Worm (Caenorhabditis elegans) whole organism, late embryonic: ENCODE data around the gene romo-1.

Experiments used
- C38D4.7 ChIP-seq: fragments of 200-800 bp; sonication (Bioruptor generic); optimal IDR thresholded peaks from 2 replicates; lab custom pipeline; 2018; ENCODE audit warnings: mild to moderate bottlenecking, missing genetic modification characterization, moderate library complexity, missing compliant biosample characterization
- F13H6.1 ChIP-seq: sonication (generic microtip); optimal IDR thresholded peaks from 2 replicates; lab custom pipeline; 2016; ENCODE audit warnings: missing genetic modification characterization, missing compliant biosample characterization
- K02D7.2 ChIP-seq: sonication (generic microtip); optimal IDR thresholded peaks from 2 replicates; lab custom pipeline; 2017; ENCODE audit warnings: mild to moderate bottlenecking, missing genetic modification characterization, missing compliant biosample characterization
- Y22D7AL.16 ChIP-seq: sonication (generic microtip); optimal IDR thresholded peaks from 2 replicates; lab custom pipeline; 2016; ENCODE audit warnings: missing genetic modification characterization, missing compliant biosample characterization
- ahr-1 ChIP-seq: sonication (generic microtip); optimal IDR thresholded peaks from 2 replicates; lab custom pipeline; 2016; ENCODE audit warnings: missing genetic modification characterization, missing compliant biosample characterization
- ceh-18 ChIP-seq: sonication (generic microtip); optimal IDR thresholded peaks from 2 replicates; lab custom pipeline; 2016; ENCODE audit warnings: missing genetic modification characterization, missing compliant biosample characterization
- ceh-19 ChIP-seq: fragments of 200-800 bp; sonication (Bioruptor generic); optimal IDR thresholded peaks from 2 replicates; lab custom pipeline; 2018; ENCODE audit warnings: mild to moderate bottlenecking, missing genetic modification characterization, missing compliant biosample characterization
- ceh-2 ChIP-seq: sonication (generic microtip); optimal IDR thresholded peaks from 2 replicates; lab custom pipeline; 2016; ENCODE audit warnings: missing genotype, missing genetic modification characterization, missing compliant biosample characterization
- ceh-30 ChIP-seq: fragments of 150-350 bp; optimal IDR thresholded peaks from 2 replicates; lab custom pipeline; 2014; ENCODE audit warnings: missing biosample characterization, missing genetic modification characterization
- ceh-31 ChIP-seq: sonication (generic microtip); optimal IDR thresholded peaks from 2 replicates; lab custom pipeline; 2016; ENCODE audit warnings: missing genetic modification characterization, missing compliant biosample characterization
- ceh-45 ChIP-seq: fragments of 200-800 bp; sonication (Bioruptor generic); IDR thresholded peaks from 2 replicates; pipeline ENCODE4 v1.3.6; 2022; ENCODE audit warnings: missing genetic modification reagents, missing genetic modification characterization, missing compliant biosample characterization
- ceh-9 ChIP-seq: sonication (generic microtip); optimal IDR thresholded peaks from 2 replicates; lab custom pipeline; 2016; ENCODE audit warnings: mild to moderate bottlenecking, missing genetic modification characterization, inconsistent platforms, missing compliant biosample characterization
- che-1 ChIP-seq: sonication (generic microtip); optimal IDR thresholded peaks from 2 replicates; lab custom pipeline; 2016; ENCODE audit warnings: mild to moderate bottlenecking, missing genetic modification characterization, missing compliant biosample characterization
- dmd-4 ChIP-seq: sonication (generic microtip); optimal IDR thresholded peaks from 2 replicates; lab custom pipeline; 2016; ENCODE audit warnings: borderline replicate concordance, missing genetic modification characterization, missing compliant biosample characterization
- dve-1 ChIP-seq: sonication (generic microtip); optimal IDR thresholded peaks from 2 replicates; lab custom pipeline; 2017; ENCODE audit warnings: antibody characterized with exemption, mild to moderate bottlenecking, missing genetic modification characterization, missing compliant biosample characterization
- elt-2 ChIP-seq: sonication (generic microtip); optimal IDR thresholded peaks from 2 replicates; lab custom pipeline; 2016; ENCODE audit warnings: missing genetic modification reagents, missing genetic modification characterization, missing compliant biosample characterization
- elt-4 ChIP-seq: sonication (generic microtip); optimal IDR thresholded peaks from 2 replicates; lab custom pipeline; 2016; ENCODE audit warnings: missing genetic modification characterization, missing compliant biosample characterization
- ets-4 ChIP-seq: sonication (generic microtip); optimal IDR thresholded peaks from 2 replicates; lab custom pipeline; 2016; ENCODE audit warnings: missing genetic modification characterization, missing compliant biosample characterization
- eyg-1 ChIP-seq: sonication (generic microtip); optimal IDR thresholded peaks from 2 replicates; lab custom pipeline; 2016; ENCODE audit warnings: missing genotype, missing genetic modification characterization, missing compliant biosample characterization
- fax-1 ChIP-seq: sonication (generic microtip); optimal IDR thresholded peaks from 2 replicates; lab custom pipeline; 2016; ENCODE audit warnings: missing genotype, missing genetic modification characterization, missing compliant biosample characterization
- fkh-10 ChIP-seq: fragments of 150-350 bp; optimal IDR thresholded peaks from 2 replicates; lab custom pipeline; 2014; ENCODE audit warnings: missing biosample characterization, missing genetic modification reagents, missing genetic modification characterization
- fkh-6 ChIP-seq: sonication (generic microtip); optimal IDR thresholded peaks from 2 replicates; lab custom pipeline; 2016; ENCODE audit warnings: missing genetic modification characterization, missing compliant biosample characterization
- gmeb-2 ChIP-seq: sonication (generic microtip); optimal IDR thresholded peaks from 2 replicates; lab custom pipeline; 2016; ENCODE audit warnings: missing genetic modification characterization, inconsistent platforms, missing compliant biosample characterization
- hlh-8 ChIP-seq: sonication (generic microtip); optimal IDR thresholded peaks from 2 replicates; lab custom pipeline; 2016; ENCODE audit warnings: missing genotype, missing genetic modification characterization, missing compliant biosample characterization
- madf-2 ChIP-seq: sonication (generic microtip); optimal IDR thresholded peaks from 2 replicates; lab custom pipeline; 2017; ENCODE audit warnings: missing genetic modification characterization, missing compliant biosample characterization
- nfya-1 ChIP-seq: sonication (generic microtip); optimal IDR thresholded peaks from 2 replicates; lab custom pipeline; 2017; ENCODE audit warnings: missing genetic modification characterization, mild to moderate bottlenecking, missing compliant biosample characterization, antibody characterized with exemption, moderate library complexity
- odd-2 ChIP-seq: sonication (generic microtip); optimal IDR thresholded peaks from 2 replicates; lab custom pipeline; 2017; ENCODE audit warnings: antibody characterized with exemption, mild to moderate bottlenecking, missing genetic modification characterization, missing compliant biosample characterization
- pax-1 ChIP-seq: fragments of 150-350 bp; optimal IDR thresholded peaks from 2 replicates; lab custom pipeline; 2014; ENCODE audit warnings: missing biosample characterization, missing genetic modification characterization
- pha-2 ChIP-seq: sonication (generic microtip); optimal IDR thresholded peaks from 2 replicates; lab custom pipeline; 2017; ENCODE audit warnings: mild to moderate bottlenecking, missing genetic modification characterization, missing compliant biosample characterization
- pqm-1 ChIP-seq: sonication (generic microtip); optimal IDR thresholded peaks from 2 replicates; lab custom pipeline; 2016; ENCODE audit warnings: missing genetic modification characterization, missing compliant biosample characterization
- pros-1 ChIP-seq: fragments of 150-350 bp; optimal IDR thresholded peaks from 2 replicates; lab custom pipeline; 2014; ENCODE audit warnings: missing biosample characterization, missing genetic modification reagents, missing genetic modification characterization
- ref-2 ChIP-seq: sonication (generic microtip); optimal IDR thresholded peaks from 2 replicates; lab custom pipeline; 2016; ENCODE audit warnings: missing genetic modification characterization, missing compliant biosample characterization
- rnt-1 ChIP-seq: sonication (generic microtip); optimal IDR thresholded peaks from 2 replicates; lab custom pipeline; 2016; ENCODE audit warnings: missing genetic modification characterization, missing compliant biosample characterization
- sdc-2 ChIP-seq: sonication (generic microtip); optimal IDR thresholded peaks from 2 replicates; lab custom pipeline; 2016; ENCODE audit warnings: missing genotype, missing genetic modification characterization, missing compliant biosample characterization
- syd-9 ChIP-seq: sonication (generic microtip); optimal IDR thresholded peaks from 2 replicates; lab custom pipeline; 2016; ENCODE audit warnings: mild to moderate bottlenecking, missing genetic modification characterization, moderate library complexity, missing compliant biosample characterization
- tbx-2 ChIP-seq: sonication (generic microtip); optimal IDR thresholded peaks from 2 replicates; lab custom pipeline; 2016; ENCODE audit warnings: missing genetic modification characterization, missing compliant biosample characterization
- tbx-7 ChIP-seq: sonication (generic microtip); optimal IDR thresholded peaks from 2 replicates; lab custom pipeline; 2016; ENCODE audit warnings: missing genotype, missing genetic modification characterization, missing compliant biosample characterization
- ttx-3 ChIP-seq: sonication (generic microtip); optimal IDR thresholded peaks from 2 replicates; lab custom pipeline; 2016; ENCODE audit warnings: missing genetic modification reagents, missing genetic modification characterization, missing compliant biosample characterization
- unc-42 ChIP-seq: sonication (generic microtip); optimal IDR thresholded peaks from 2 replicates; lab custom pipeline; 2016; ENCODE audit warnings: missing genotype, missing genetic modification characterization, missing compliant biosample characterization
- unc-55 ChIP-seq: sonication (generic microtip); optimal IDR thresholded peaks from 2 replicates; lab custom pipeline; 2017; ENCODE audit warnings: missing biosample characterization, missing genetic modification reagents, missing genetic modification characterization
- zip-5 ChIP-seq: sonication (generic microtip); optimal IDR thresholded peaks from 2 replicates; lab custom pipeline; 2016; ENCODE audit warnings: missing genetic modification characterization, missing compliant biosample characterization
- ztf-16 ChIP-seq: sonication (generic microtip); optimal IDR thresholded peaks from 2 replicates; lab custom pipeline; 2017; ENCODE audit warnings: missing genetic modification characterization, missing compliant biosample characterization

Gene romo-1

DNA sequence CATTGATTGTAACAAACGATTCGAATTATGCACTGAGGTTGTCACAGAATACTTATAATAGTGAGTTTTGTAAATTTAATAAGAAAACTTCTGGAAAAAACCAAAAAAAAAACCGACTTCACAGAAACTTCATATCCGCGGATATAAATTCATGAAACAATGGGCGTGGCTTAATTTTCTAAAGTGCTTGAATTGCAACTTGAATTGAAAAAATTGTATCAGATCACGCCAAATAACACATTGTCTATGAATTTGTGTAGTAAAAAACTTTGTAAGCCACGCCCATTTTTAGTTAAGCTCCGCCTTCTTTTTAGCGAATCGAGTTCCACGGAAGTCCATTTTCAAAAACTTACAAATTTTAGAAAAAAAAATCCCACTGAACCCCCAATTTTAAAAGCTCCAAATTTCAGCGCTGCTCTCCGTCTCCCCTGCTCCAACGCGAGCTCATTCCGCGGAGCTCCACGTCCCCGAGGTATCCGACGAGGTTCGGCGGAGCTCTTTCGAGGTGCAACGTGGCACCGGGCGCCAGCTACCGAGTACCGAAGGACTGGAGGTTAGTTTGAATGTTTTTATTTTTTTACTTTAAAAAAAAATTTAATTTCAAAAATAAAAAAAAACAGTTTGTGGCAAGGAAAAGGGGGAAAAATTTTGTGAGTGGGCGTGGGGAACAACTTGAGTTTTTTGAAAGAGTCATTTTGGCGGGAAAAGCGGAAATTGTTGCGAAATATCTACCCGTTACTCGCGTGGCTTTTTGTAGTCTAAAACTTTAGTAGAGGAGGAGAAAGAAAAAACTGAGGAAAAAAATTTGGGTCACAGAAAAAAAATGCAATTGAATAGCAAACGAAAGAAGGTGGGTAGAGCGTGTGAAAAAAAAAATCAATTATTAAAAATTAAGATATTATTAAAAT lies 41.8 kb upstream of the romo-1 start:
- TF ChIP-seq tbx-2 (tag; lab: Kevin White, UChicago) (peak; percentile 2), ceh-18 (tag; lab: Kevin White, UChicago) (no peak), Y22D7AL.16 (tag; lab: Kevin White, UChicago) (no peak), elt-2 (tag; lab: Kevin White, UChicago) (peak; percentile 5), odd-2 (tag; lab: Kevin White, UChicago) (no peak), rnt-1 (tag; lab: Kevin White, UChicago) (no peak), ztf-16 (tag; lab: Kevin White, UChicago) (no peak), fkh-10 (GFP tag; lab: Kevin White, UChicago) (no peak), ceh-19 (GFP tag; lab: Kevin White, UChicago) (no peak), che-1 (tag; lab: Kevin White, UChicago) (no peak), syd-9 (tag; lab: Kevin White, UChicago) (no peak), ets-4 (no peak), ceh-31 (tag; lab: Kevin White, UChicago) (no peak), zip-5 (tag; lab: Kevin White, UChicago) (peak; percentile 34), F13H6.1 (tag; lab: Kevin White, UChicago) (no peak), pha-2 (tag; lab: Kevin White, UChicago) (no peak), madf-2 (tag; lab: Kevin White, UChicago) (no peak), C38D4.7 (no peak), tbx-7 (tag; lab: Kevin White, UChicago) (no peak), gmeb-2 (tag; lab: Kevin White, UChicago) (no peak), nfya-1 (no peak)

ce11 chrII:13278716-13279115 lies 41.0 kb upstream of the romo-1 start:
- TF ChIP-seq ceh-45 (GFP tag; lab: Robert Waterston, UW) = 0 out of 2 replicates have a peak, but pooled peaks have one; percentile 7
- no peak for TF ChIP-seq ceh-30 (tag; lab: Kevin White, UChicago)

- peak; percentile 37 for TF ChIP-seq dmd-4
- no peak for TF ChIP-seq eyg-1 (tag; lab: Kevin White, UChicago)
Observed at ce11 chrII:13278214-13278613, 40.5 kb upstream of the romo-1 start.

ce11 chrII:13270776-13271175 lies 33.1 kb upstream of the romo-1 start, which contains the start of gene Y48C3A.5:
Y48C3A.5 (plus strand) TSS chrII:13271076.
- TF ChIP-seq ref-2 (tag; lab: Kevin White, UChicago) (no peak), ceh-19 (GFP tag; lab: Kevin White, UChicago) (no peak), fax-1 (tag; lab: Kevin White, UChicago) (no peak), pros-1 (no peak), ttx-3 (tag; lab: Kevin White, UChicago) (no peak), ceh-2 (no peak), hlh-8 (tag; lab: Kevin White, UChicago) (no peak)

- no peak for TF ChIP-seq ahr-1
Observed at ce11 chrII:13267305-13267704, 29.6 kb upstream of the romo-1 start.

DNA sequence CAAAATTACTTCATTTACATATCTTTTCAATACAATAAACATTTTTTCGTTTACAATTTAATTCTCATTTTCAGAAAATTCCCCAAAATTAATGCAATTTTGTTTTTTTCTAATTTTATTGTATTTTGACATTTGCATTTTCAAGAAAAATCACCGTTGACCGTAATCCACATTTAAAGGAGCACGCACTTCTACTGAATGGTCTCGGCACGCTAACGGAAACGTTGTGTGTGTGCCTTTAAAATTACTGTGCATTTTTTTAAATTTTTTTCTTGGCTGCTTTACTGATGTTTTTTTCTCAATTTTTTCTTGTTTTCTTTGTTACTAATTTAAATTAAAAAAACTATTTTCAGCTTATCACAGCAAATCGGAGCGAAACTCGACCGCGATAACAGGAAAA lies 22.8 kb upstream of the romo-1 start:
- no peak for TF ChIP-seq rnt-1 (tag; lab: Kevin White, UChicago)
- TF ChIP-seq sdc-2 (tag; lab: Kevin White, UChicago) = no peak
- TF ChIP-seq K02D7.2 (tag; lab: Kevin White, UChicago) = no peak
- no peak for TF ChIP-seq pqm-1
- no peak for TF ChIP-seq pax-1 (tag; lab: Kevin White, UChicago)
- no peak for TF ChIP-seq C38D4.7
- TF ChIP-seq ceh-30 (tag; lab: Kevin White, UChicago) = no peak
- no peak for TF ChIP-seq ttx-3 (tag; lab: Kevin White, UChicago)
- TF ChIP-seq fkh-6 (tag; lab: Kevin White, UChicago) = no peak
- no peak for TF ChIP-seq unc-55 (GFP tag; lab: Kevin White, UChicago)
- TF ChIP-seq ceh-9 = no peak
- no peak for TF ChIP-seq elt-4 (tag; lab: Kevin White, UChicago)
- no peak for TF ChIP-seq odd-2 (tag; lab: Kevin White, UChicago)
- no peak for TF ChIP-seq unc-42 (tag; lab: Kevin White, UChicago)
- TF ChIP-seq pros-1 = no peak
- TF ChIP-seq ztf-16 (tag; lab: Kevin White, UChicago) = no peak
- no peak for TF ChIP-seq ceh-31 (tag; lab: Kevin White, UChicago)
- TF ChIP-seq dve-1 (tag; lab: Kevin White, UChicago) = no peak
